Worm (Caenorhabditis elegans) whole organism, L2 larva: ENCODE results near the gene spp-30.
A peak's percentile ranks its signal among the peaks of the same experiment; 100 is the strongest.

Experiments
- R02D3.7 ChIP-seq: fragments of 150-350 bp; optimal IDR thresholded peaks from 2 replicates; lab custom pipeline; 2014; ENCODE audit warnings: missing biosample characterization, missing genetic modification characterization
- Y55F3AM.14 ChIP-seq: fragments of 200-800 bp; sonication (Bioruptor generic); optimal IDR thresholded peaks from 2 replicates; lab custom pipeline; 2018; ENCODE audit warnings: mild to moderate bottlenecking, missing genetic modification characterization, missing compliant biosample characterization
- ZK546.5 ChIP-seq: sonication (generic microtip); optimal IDR thresholded peaks from 2 replicates; lab custom pipeline; 2017; ENCODE audit warnings: missing biosample characterization, missing genetic modification characterization
- alr-1 ChIP-seq: fragments of 150-350 bp; optimal IDR thresholded peaks from 2 replicates; lab custom pipeline; 2014; ENCODE audit warnings: missing biosample characterization, missing genetic modification characterization
- aly-2 ChIP-seq: fragments of 150-350 bp; optimal IDR thresholded peaks from 2 replicates; lab custom pipeline; 2014; ENCODE audit warnings: missing biosample characterization, missing genetic modification characterization
- ama-1 ChIP-seq: fragments of 150-350 bp; optimal IDR thresholded peaks from 2 replicates; lab custom pipeline; 2018; ENCODE audit warnings: inconsistent platforms
- blmp-1 ChIP-seq: sonication (generic microtip); optimal IDR thresholded peaks from 2 replicates; lab custom pipeline; 2017; ENCODE audit warnings: missing genetic modification characterization, mild to moderate bottlenecking, missing compliant biosample characterization, antibody characterized with exemption, moderate library complexity; ENCODE audit not compliant: insufficient read depth
- ceh-16 ChIP-seq: fragments of 150-350 bp; optimal IDR thresholded peaks from 2 replicates; lab custom pipeline; 2014; ENCODE audit warnings: missing biosample characterization, missing genetic modification characterization
- ceh-82 ChIP-seq: fragments of 150-350 bp; optimal IDR thresholded peaks from 2 replicates; lab custom pipeline; 2014; ENCODE audit warnings: missing biosample characterization, missing genetic modification characterization
- crh-2 ChIP-seq: sonication (generic microtip); optimal IDR thresholded peaks from 2 replicates; lab custom pipeline; 2017; ENCODE audit warnings: missing biosample characterization, missing genetic modification characterization
- dmd-4 ChIP-seq: sonication (generic microtip); optimal IDR thresholded peaks from 2 replicates; lab custom pipeline; 2017; ENCODE audit warnings: missing biosample characterization, missing genetic modification characterization
- egl-27 ChIP-seq: sonication (generic microtip); optimal IDR thresholded peaks from 3 replicates; lab custom pipeline; 2017; ENCODE audit warnings: missing biosample characterization, missing genetic modification reagents, missing genetic modification characterization
- elt-3 ChIP-seq: sonication (generic microtip); optimal IDR thresholded peaks from 2 replicates; lab custom pipeline; 2017; ENCODE audit warnings: missing biosample characterization, missing genetic modification characterization
- fos-1 ChIP-seq: fragments of 150-350 bp; optimal IDR thresholded peaks from 2 replicates; lab custom pipeline; 2014; ENCODE audit warnings: missing biosample characterization, missing genetic modification characterization
- gmeb-1 ChIP-seq: fragments of 150-350 bp; optimal IDR thresholded peaks from 2 replicates; lab custom pipeline; 2014; ENCODE audit warnings: missing biosample characterization, missing genetic modification characterization
- lin-11 ChIP-seq: fragments of 150-350 bp; sonication (generic microtip); optimal IDR thresholded peaks from 2 replicates; lab custom pipeline; 2014; ENCODE audit warnings: missing biosample characterization, missing genetic modification characterization, inconsistent platforms, mixed read lengths
- lin-13 ChIP-seq: fragments of 150-350 bp; optimal IDR thresholded peaks from 2 replicates; lab custom pipeline; 2014; ENCODE audit warnings: missing biosample characterization, missing genetic modification reagents, missing genetic modification characterization
- lin-39 ChIP-seq: fragments of 150-350 bp; optimal IDR thresholded peaks from 2 replicates; lab custom pipeline; 2014; ENCODE audit warnings: missing biosample characterization, missing genetic modification reagents, missing genetic modification characterization
- lsy-2 ChIP-seq, 2 experiments: fragments of 150-350 bp in 1 of 2; sonication (generic microtip) in 1 of 2; optimal IDR thresholded peaks; 2 replicates each; lab custom pipeline; 2014 to 2017; ENCODE audit warnings: missing biosample characterization in 2 of 2, missing genetic modification characterization in 2 of 2
- mab-5 ChIP-seq: fragments of 150-350 bp; optimal IDR thresholded peaks from 2 replicates; lab custom pipeline; 2014; ENCODE audit warnings: missing biosample characterization, missing genetic modification characterization
- mbf-1 ChIP-seq: sonication (generic microtip); optimal IDR thresholded peaks from 2 replicates; lab custom pipeline; 2017; ENCODE audit warnings: missing biosample characterization, missing genetic modification characterization
- nhr-10 ChIP-seq: sonication (generic microtip); optimal IDR thresholded peaks from 2 replicates; lab custom pipeline; 2017; ENCODE audit warnings: missing biosample characterization, missing genetic modification characterization
- nhr-11 ChIP-seq: fragments of 150-350 bp; optimal IDR thresholded peaks from 2 replicates; lab custom pipeline; 2014; ENCODE audit warnings: missing biosample characterization, missing genetic modification characterization
- nhr-12 ChIP-seq: fragments of 150-350 bp; optimal IDR thresholded peaks from 2 replicates; lab custom pipeline; 2014; ENCODE audit warnings: missing biosample characterization, missing genetic modification characterization
- nhr-129 ChIP-seq: fragments of 150-350 bp; optimal IDR thresholded peaks from 2 replicates; lab custom pipeline; 2014; ENCODE audit warnings: missing biosample characterization, missing genetic modification characterization
- nhr-21 ChIP-seq: fragments of 150-350 bp; optimal IDR thresholded peaks from 2 replicates; lab custom pipeline; 2014; ENCODE audit warnings: missing biosample characterization, missing genetic modification characterization
- nhr-23 ChIP-seq: fragments of 150-350 bp; optimal IDR thresholded peaks from 2 replicates; lab custom pipeline; 2014; ENCODE audit warnings: missing biosample characterization, missing genetic modification reagents, missing genetic modification characterization
- nhr-237 ChIP-seq: fragments of 150-350 bp; optimal IDR thresholded peaks from 2 replicates; lab custom pipeline; 2014; ENCODE audit warnings: missing biosample characterization, missing genetic modification characterization
- nhr-25 ChIP-seq: fragments of 150-350 bp; sonication (generic microtip); optimal IDR thresholded peaks from 3 replicates; lab custom pipeline; 2014; ENCODE audit warnings: missing biosample characterization, missing genetic modification characterization
- peb-1 ChIP-seq: fragments of 150-350 bp; optimal IDR thresholded peaks from 2 replicates; lab custom pipeline; 2014; ENCODE audit warnings: missing biosample characterization, missing genetic modification characterization
- skn-1 ChIP-seq: sonication (generic microtip); optimal IDR thresholded peaks from 2 replicates; lab custom pipeline; 2017; ENCODE audit warnings: missing biosample characterization, missing genetic modification characterization
- sma-3 ChIP-seq: sonication (generic microtip); optimal IDR thresholded peaks from 2 replicates; lab custom pipeline; 2016; ENCODE audit warnings: missing genetic modification reagents, missing genetic modification characterization, missing compliant biosample characterization
- sma-9 ChIP-seq, 2 experiments: fragments of 150-350 bp in 1 of 2; sonication (generic microtip) in 1 of 2; optimal IDR thresholded peaks; 2 replicates each; lab custom pipeline; 2014 to 2016; ENCODE audit warnings: missing genetic modification characterization in 2 of 2, mild to moderate bottlenecking in 1 of 2, missing biosample characterization in 1 of 2, missing compliant biosample characterization in 1 of 2, missing genetic modification reagents in 1 of 2, moderate library complexity in 1 of 2
- snpc-4 ChIP-seq: fragments of 150-350 bp; optimal IDR thresholded peaks from 2 replicates; lab custom pipeline; 2014; ENCODE audit warnings: missing biosample characterization, missing genetic modification characterization
- unc-39 ChIP-seq: fragments of 150-350 bp; optimal IDR thresholded peaks from 2 replicates; lab custom pipeline; 2014; ENCODE audit warnings: missing biosample characterization, missing genetic modification characterization
- unc-62 ChIP-seq: fragments of 150-350 bp; optimal IDR thresholded peaks from 2 replicates; lab custom pipeline; 2014; ENCODE audit warnings: missing biosample characterization, missing genetic modification reagents, missing genetic modification characterization
- zag-1 ChIP-seq: fragments of 150-350 bp; optimal IDR thresholded peaks from 2 replicates; lab custom pipeline; 2014; ENCODE audit warnings: missing biosample characterization, missing genetic modification characterization
- ztf-11 ChIP-seq: sonication (generic microtip); optimal IDR thresholded peaks from 2 replicates; lab custom pipeline; 2017; ENCODE audit warnings: missing biosample characterization, missing genetic modification characterization
- ztf-4 ChIP-seq: fragments of 150-350 bp; optimal IDR thresholded peaks from 2 replicates; lab custom pipeline; 2014; ENCODE audit warnings: missing biosample characterization, missing genetic modification characterization

Gene spp-30

DNA sequence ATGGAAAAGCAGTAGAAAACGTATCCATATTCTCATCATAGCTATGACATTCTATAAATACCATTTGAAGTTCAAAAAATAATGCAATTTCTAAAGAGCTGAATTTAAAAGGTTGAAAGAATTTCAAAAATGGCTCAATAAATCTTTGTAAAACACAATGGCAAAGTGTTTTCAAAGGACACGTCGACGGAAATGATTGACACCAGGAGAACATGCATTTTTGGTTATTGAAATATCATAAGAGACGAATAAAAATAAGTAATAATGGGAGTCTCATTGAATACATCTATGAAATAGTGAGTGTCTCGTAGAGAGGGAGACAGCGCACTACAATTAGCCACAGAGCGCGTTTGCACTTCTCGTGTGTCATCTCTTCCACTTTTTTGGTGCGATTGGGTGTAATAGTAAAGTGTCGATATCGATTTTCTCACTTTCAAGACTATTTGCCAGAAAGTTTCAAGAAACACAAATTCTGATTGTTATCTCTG lies 28.1 kb upstream of the spp-30 start, which contains the start of gene T04F8.2 (continued):
- TF ChIP-seq elt-3 (tag; lab: Kevin White, UChicago) (no peak), nhr-10 (tag; lab: Kevin White, UChicago) (no peak), nhr-237 (tag; lab: Kevin White, UChicago) (no peak), crh-2 (tag; lab: Kevin White, UChicago) (peak; percentile 69), nhr-11 (no peak), nhr-12 (no peak), sma-9 (GFP tag; optimal IDR thresholded peaks at IDR 0.05; lab: Kevin White, UChicago) (peak; percentile 76), sma-9 (tag; optimal IDR thresholded peaks at IDR 0.05; lab: Kevin White, UChicago) (no peak), skn-1 (tag; lab: Kevin White, UChicago) (no peak), Y55F3AM.14 (GFP tag; lab: Kevin White, UChicago) (no peak), lin-39 (tag; lab: Kevin White, UChicago) (no peak), peb-1 (tag; lab: Kevin White, UChicago) (no peak), nhr-129 (tag; lab: Kevin White, UChicago) (peak; percentile 84), snpc-4 (tag; lab: Kevin White, UChicago) (no peak), ztf-11 (tag; lab: Kevin White, UChicago) (no peak), egl-27 (tag; lab: Kevin White, UChicago) (no peak), unc-39 (tag; lab: Kevin White, UChicago) (no peak), aly-2 (tag; lab: Kevin White, UChicago) (no peak), ceh-82 (tag; lab: Kevin White, UChicago) (no peak), nhr-23 (tag; lab: Kevin White, UChicago) (no peak), alr-1 (tag; lab: Kevin White, UChicago) (no peak), lin-11 (tag; lab: Kevin White, UChicago) (peak; percentile 31), mab-5 (tag; lab: Kevin White, UChicago) (no peak)

- TF ChIP-seq nhr-25 (tag; lab: Kevin White, UChicago) (no peak), ZK546.5 (no peak), zag-1 (tag; lab: Kevin White, UChicago) (no peak), aly-2 (tag; lab: Kevin White, UChicago) (no peak), lin-13 (GFP tag; lab: Kevin White, UChicago) (no peak), lin-39 (tag; lab: Kevin White, UChicago) (no peak), egl-27 (tag; lab: Kevin White, UChicago) (no peak), R02D3.7 (tag; lab: Kevin White, UChicago) (no peak), crh-2 (tag; lab: Kevin White, UChicago) (no peak), nhr-11 (no peak), skn-1 (tag; lab: Kevin White, UChicago) (no peak), nhr-10 (tag; lab: Kevin White, UChicago) (no peak), Y55F3AM.14 (GFP tag; lab: Kevin White, UChicago) (no peak), ztf-4 (no peak), ceh-16 (no peak)
These were observed 22.3 kb upstream of the spp-30 start, which contains the start of gene cutl-11 for ce11 chrX:11650751-11651150. cutl-11 (minus strand) TSS chrX:11650851.

ce11 chrX:11647165-11647564 lies 18.7 kb upstream of the spp-30 start, which contains the start of gene T04F8.8:
T04F8.8 (plus strand) TSS chrX:11647465.
- TF ChIP-seq ceh-82 (tag; lab: Kevin White, UChicago), result no peak
- TF ChIP-seq sma-3, result peak; percentile 64
- TF ChIP-seq ceh-16, result no peak
- no peak for TF ChIP-seq ztf-11 (tag; lab: Kevin White, UChicago)
- TF ChIP-seq crh-2 (tag; lab: Kevin White, UChicago), result no peak

DNA sequence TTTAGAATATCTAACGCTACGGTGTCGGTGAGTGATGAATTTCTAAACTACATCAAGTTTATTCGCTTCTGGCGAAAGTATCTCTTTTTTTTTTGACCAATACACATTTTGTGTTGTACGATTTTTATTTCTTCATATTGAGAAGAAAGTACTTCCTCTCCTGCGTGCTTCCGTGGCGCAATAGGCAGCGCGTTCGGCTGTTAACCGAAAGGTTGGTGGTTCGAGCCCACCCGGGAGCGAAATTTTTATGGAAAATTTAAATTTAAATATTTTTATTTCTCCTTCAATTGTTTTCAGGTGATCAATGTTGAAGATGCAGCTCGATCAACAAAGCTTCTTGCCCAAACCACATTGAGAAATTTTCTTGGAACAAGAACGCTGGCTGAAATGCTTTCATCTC lies 17.0 kb upstream of the spp-30 start:
- TF ChIP-seq ama-1 (no peak), blmp-1 (no peak), dmd-4 (tag; lab: Kevin White, UChicago) (no peak), nhr-21 (tag; lab: Kevin White, UChicago) (peak; percentile 25), fos-1 (tag; lab: Kevin White, UChicago) (peak; percentile 27), egl-27 (tag; lab: Kevin White, UChicago) (no peak), ceh-16 (no peak), R02D3.7 (tag; lab: Kevin White, UChicago) (no peak), unc-39 (tag; lab: Kevin White, UChicago) (no peak), ZK546.5 (no peak), nhr-23 (tag; lab: Kevin White, UChicago) (no peak), crh-2 (tag; lab: Kevin White, UChicago) (peak; percentile 22), nhr-12 (no peak), sma-9 (GFP tag; optimal IDR thresholded peaks at IDR 0.05; lab: Kevin White, UChicago) (peak; percentile 23), sma-9 (tag; optimal IDR thresholded peaks at IDR 0.05; lab: Kevin White, UChicago) (no peak), lin-13 (GFP tag; lab: Kevin White, UChicago) (peak; percentile 3), ceh-82 (tag; lab: Kevin White, UChicago) (no peak), unc-62 (GFP tag; lab: Kevin White, UChicago) (no peak), nhr-25 (tag; lab: Kevin White, UChicago) (peak; percentile 22), elt-3 (tag; lab: Kevin White, UChicago) (no peak), gmeb-1 (tag; lab: Kevin White, UChicago) (peak; percentile 43), sma-3 (peak; percentile 63), mab-5 (tag; lab: Kevin White, UChicago) (no peak), nhr-10 (tag; lab: Kevin White, UChicago) (no peak), aly-2 (tag; lab: Kevin White, UChicago) (no peak), ztf-11 (tag; lab: Kevin White, UChicago) (no peak), nhr-237 (tag; lab: Kevin White, UChicago) (no peak), nhr-11 (no peak), Y55F3AM.14 (GFP tag; lab: Kevin White, UChicago) (no peak), alr-1 (tag; lab: Kevin White, UChicago) (no peak), lin-39 (tag; lab: Kevin White, UChicago) (no peak), mbf-1 (tag; lab: Kevin White, UChicago) (no peak), lsy-2 (tag; optimal IDR thresholded peaks at IDR 0.05; lab: Kevin White, UChicago) (no peak)
